4 worm cellular contexts compared by ENCODE assay signal in genomic region chrIV:5548843-5549242, ce11.
TF ChIP-seq lines count a peak whose summit lies in the region.

No protein-coding gene starts in this region.

TF ChIP-seq in whole organism, L1 larva, 84 proteins besides CTCF, POLR2A, EP300 and RAD21 (continued from another document and continues in another):
- TF ChIP-seq mef-2 (tag; optimal IDR thresholded peaks at IDR 0.05; lab: Kevin White, UChicago) (no peak), skn-1 (tag; optimal IDR thresholded peaks at IDR 0.05; lab: Kevin White, UChicago) (peak; percentile 54), nhr-12 (tag; optimal IDR thresholded peaks at IDR 0.05; lab: Kevin White, UChicago) (no peak), sptf-1 (tag; optimal IDR thresholded peaks at IDR 0.05; lab: Kevin White, UChicago) (no peak), pax-3 (tag; optimal IDR thresholded peaks at IDR 0.05; lab: Kevin White, UChicago) (no peak), jun-1 (tag; optimal IDR thresholded peaks at IDR 0.05; lab: Kevin White, UChicago) (no peak), sup-37 (GFP tag; optimal IDR thresholded peaks at IDR 0.05; lab: Kevin White, UChicago) (no peak), fos-1 (tag; optimal IDR thresholded peaks at IDR 0.05; lab: Kevin White, UChicago) (no peak), pqm-1 (tag; optimal IDR thresholded peaks at IDR 0.05; lab: Kevin White, UChicago) (no peak), C34B4.2 (tag; optimal IDR thresholded peaks at IDR 0.05; lab: Kevin White, UChicago) (no peak), nhr-76 (tag; optimal IDR thresholded peaks at IDR 0.05; lab: Kevin White, UChicago) (no peak), aly-2 (tag; optimal IDR thresholded peaks at IDR 0.05; lab: Kevin White, UChicago) (no peak), ceh-82 (tag; optimal IDR thresholded peaks at IDR 0.05; lab: Kevin White, UChicago) (no peak), ets-5 (GFP tag; IDR thresholded peaks at IDR 0.05; lab: Robert Waterston, UW) (no peak), aha-1 (tag; optimal IDR thresholded peaks at IDR 0.05; lab: Kevin White, UChicago) (no peak), nhr-84 (tag; optimal IDR thresholded peaks at IDR 0.05; lab: Kevin White, UChicago) (no peak), F16B12.6 (tag; optimal IDR thresholded peaks at IDR 0.05; lab: Kevin White, UChicago) (no peak), elt-2 (tag; optimal IDR thresholded peaks at IDR 0.05; lab: Kevin White, UChicago) (no peak), snu-23 (GFP tag; optimal IDR thresholded peaks at IDR 0.05; lab: Kevin White, UChicago) (peak; percentile 49), mab-9 (GFP tag; IDR thresholded peaks at IDR 0.05; lab: Robert Waterston, UW) (no peak), C16A3.4 (tag; optimal IDR thresholded peaks at IDR 0.05; lab: Kevin White, UChicago) (peak; percentile 29), hlh-4 (tag; optimal IDR thresholded peaks at IDR 0.05; lab: Kevin White, UChicago) (no peak), lir-3 (tag; optimal IDR thresholded peaks at IDR 0.05; lab: Kevin White, UChicago; ENCODE audit: poor library complexity) (peak; percentile 65), fkh-4 (tag; optimal IDR thresholded peaks at IDR 0.05; lab: Kevin White, UChicago; ENCODE audit: borderline replicate concordance) (no peak), mdl-1 (tag; optimal IDR thresholded peaks at IDR 0.05; lab: Kevin White, UChicago) (peak in 1 of 2 experiments; percentile 54), dsc-1 (tag; optimal IDR thresholded peaks at IDR 0.05; lab: Kevin White, UChicago) (peak; percentile 46), nhr-85 (tag; lab: Kevin White, UChicago) (peak; percentile 20), hlh-17 (GFP tag; optimal IDR thresholded peaks at IDR 0.05; lab: Kevin White, UChicago; ENCODE audit: borderline replicate concordance) (no peak), nhr-20 (tag; optimal IDR thresholded peaks at IDR 0.05; lab: Kevin White, UChicago) (peak; percentile 8), mep-1 (tag; optimal IDR thresholded peaks at IDR 0.05; lab: Kevin White, UChicago) (peak; percentile 69), unc-62 (GFP tag; optimal IDR thresholded peaks at IDR 0.05; lab: Kevin White, UChicago) (no peak), nhr-77 (tag; optimal IDR thresholded peaks at IDR 0.05; lab: Kevin White, UChicago) (no peak), irx-1 (tag; optimal IDR thresholded peaks at IDR 0.05; lab: Kevin White, UChicago) (no peak), lin-13 (GFP tag; optimal IDR thresholded peaks at IDR 0.05; lab: Kevin White, UChicago) (peak; percentile 6)

TF ChIP-seq in whole organism, L2 larva, 48 proteins besides CTCF, POLR2A, EP300 and RAD21 (continued from another document):
- TF ChIP-seq Y55F3AM.14 (GFP tag; optimal IDR thresholded peaks at IDR 0.05; lab: Kevin White, UChicago) (no peak), sma-3 (GFP tag; optimal IDR thresholded peaks at IDR 0.05; lab: Kevin White, UChicago) (no peak), skn-1 (tag; optimal IDR thresholded peaks at IDR 0.05; lab: Kevin White, UChicago) (no peak), elt-3 (tag; optimal IDR thresholded peaks at IDR 0.05; lab: Kevin White, UChicago) (no peak), dmd-4 (tag; optimal IDR thresholded peaks at IDR 0.05; lab: Kevin White, UChicago) (no peak), ztf-11 (tag; optimal IDR thresholded peaks at IDR 0.05; lab: Kevin White, UChicago) (no peak), nhr-25 (tag; optimal IDR thresholded peaks at IDR 0.05; lab: Kevin White, UChicago) (no peak), nhr-237 (tag; optimal IDR thresholded peaks at IDR 0.05; lab: Kevin White, UChicago) (no peak), aly-2 (tag; optimal IDR thresholded peaks at IDR 0.05; lab: Kevin White, UChicago) (no peak), gmeb-1 (tag; optimal IDR thresholded peaks at IDR 0.05; lab: Kevin White, UChicago) (peak; percentile 10), unc-62 (GFP tag; optimal IDR thresholded peaks at IDR 0.05; lab: Kevin White, UChicago) (no peak), fos-1 (tag; optimal IDR thresholded peaks at IDR 0.05; lab: Kevin White, UChicago) (peak; percentile 77), ama-1 (optimal IDR thresholded peaks at IDR 0.05; lab: Kevin White, UChicago) (no peak), ceh-82 (tag; optimal IDR thresholded peaks at IDR 0.05; lab: Kevin White, UChicago) (no peak), R02D3.7 (tag; optimal IDR thresholded peaks at IDR 0.05; lab: Kevin White, UChicago) (no peak), nhr-21 (tag; optimal IDR thresholded peaks at IDR 0.05; lab: Kevin White, UChicago) (peak; percentile 5), peb-1 (tag; optimal IDR thresholded peaks at IDR 0.05; lab: Kevin White, UChicago) (no peak), crh-2 (tag; optimal IDR thresholded peaks at IDR 0.05; lab: Kevin White, UChicago) (peak; percentile 4), alr-1 (tag; optimal IDR thresholded peaks at IDR 0.05; lab: Kevin White, UChicago) (no peak), lin-39 (tag; optimal IDR thresholded peaks at IDR 0.05; lab: Kevin White, UChicago) (no peak), ztf-1 (GFP tag; conservative IDR thresholded peaks at IDR 0.05; lab: Robert Waterston, UW) (no peak), ztf-4 (tag; optimal IDR thresholded peaks at IDR 0.05; lab: Kevin White, UChicago) (peak; percentile 9), nhr-10 (tag; optimal IDR thresholded peaks at IDR 0.05; lab: Kevin White, UChicago) (no peak), C34F6.9 (tag; optimal IDR thresholded peaks at IDR 0.05; lab: Kevin White, UChicago) (peak; percentile 81), elt-1 (tag; optimal IDR thresholded peaks at IDR 0.05; lab: Kevin White, UChicago) (no peak), nhr-11 (tag; optimal IDR thresholded peaks at IDR 0.05; lab: Kevin White, UChicago) (no peak), sem-4 (tag; optimal IDR thresholded peaks at IDR 0.05; lab: Kevin White, UChicago) (no peak), ZK546.5 (tag; optimal IDR thresholded peaks at IDR 0.05; lab: Kevin White, UChicago) (no peak), lsy-2 (tag; optimal IDR thresholded peaks at IDR 0.05; lab: Kevin White, UChicago) (peak in 1 of 2 experiments; percentile 56), nhr-77 (tag; optimal IDR thresholded peaks at IDR 0.05; lab: Kevin White, UChicago) (no peak), lin-11 (tag; optimal IDR thresholded peaks at IDR 0.05; lab: Kevin White, UChicago) (no peak), blmp-1 (tag; optimal IDR thresholded peaks at IDR 0.05; lab: Kevin White, UChicago; ENCODE audit: insufficient read depth) (peak; percentile 22), nhr-129 (tag; optimal IDR thresholded peaks at IDR 0.05; lab: Kevin White, UChicago) (peak; percentile 62), nhr-23 (tag; optimal IDR thresholded peaks at IDR 0.05; lab: Kevin White, UChicago) (no peak), mdl-1 (tag; optimal IDR thresholded peaks at IDR 0.05; lab: Kevin White, UChicago) (no peak)

TF ChIP-seq in whole organism, L3 larva, 47 proteins besides CTCF, POLR2A, EP300 and RAD21 (continued from another document):
- TF ChIP-seq sea-2 (GFP tag; optimal IDR thresholded peaks at IDR 0.05; lab: Kevin White, UChicago) (no peak), lsy-12 (tag; optimal IDR thresholded peaks at IDR 0.05; lab: Kevin White, UChicago) (no peak), daf-12 (tag; optimal IDR thresholded peaks at IDR 0.05; lab: Kevin White, UChicago) (no peak), nhr-77 (tag; optimal IDR thresholded peaks at IDR 0.05; lab: Kevin White, UChicago) (no peak), lin-39 (tag; optimal IDR thresholded peaks at IDR 0.05; lab: Kevin White, UChicago) (peak; percentile 23), skn-1 (tag; optimal IDR thresholded peaks at IDR 0.05; lab: Kevin White, UChicago) (no peak), tbx-2 (tag; optimal IDR thresholded peaks at IDR 0.05; lab: Kevin White, UChicago) (no peak), nhr-28 (tag; optimal IDR thresholded peaks at IDR 0.05; lab: Kevin White, UChicago) (no peak), ztf-4 (tag; optimal IDR thresholded peaks at IDR 0.05; lab: Kevin White, UChicago) (no peak), nhr-25 (tag; optimal IDR thresholded peaks at IDR 0.05; lab: Kevin White, UChicago) (peak; percentile 62), nhr-237 (tag; optimal IDR thresholded peaks at IDR 0.05; lab: Kevin White, UChicago) (no peak), mml-1 (tag; optimal IDR thresholded peaks at IDR 0.05; lab: Kevin White, UChicago) (no peak), nhr-43 (tag; optimal IDR thresholded peaks at IDR 0.05; lab: Kevin White, UChicago; ENCODE audit: poor library complexity, severe bottlenecking) (no peak), nhr-11 (tag; optimal IDR thresholded peaks at IDR 0.05; lab: Kevin White, UChicago) (no peak), egl-5 (tag; optimal IDR thresholded peaks at IDR 0.05; lab: Kevin White, UChicago) (peak; percentile 61), zag-1 (tag; optimal IDR thresholded peaks at IDR 0.05; lab: Kevin White, UChicago) (no peak), ceh-28 (tag; optimal IDR thresholded peaks at IDR 0.05; lab: Kevin White, UChicago) (no peak), elt-1 (tag; optimal IDR thresholded peaks at IDR 0.05; lab: Kevin White, UChicago) (no peak), fkh-2 (tag; optimal IDR thresholded peaks at IDR 0.05; lab: Kevin White, UChicago) (no peak), ceh-16 (tag; optimal IDR thresholded peaks at IDR 0.05; lab: Kevin White, UChicago) (no peak), ceh-82 (tag; optimal IDR thresholded peaks at IDR 0.05; lab: Kevin White, UChicago) (no peak), nhr-67 (tag; optimal IDR thresholded peaks at IDR 0.05; lab: Kevin White, UChicago) (no peak), pqm-1 (tag; optimal IDR thresholded peaks at IDR 0.05; lab: Kevin White, UChicago) (peak; percentile 8), egl-27 (tag; optimal IDR thresholded peaks at IDR 0.05; lab: Kevin White, UChicago) (no peak), jun-1 (tag; optimal IDR thresholded peaks at IDR 0.05; lab: Kevin White, UChicago) (peak; percentile 0), snpc-4 (tag; optimal IDR thresholded peaks at IDR 0.05; lab: Kevin White, UChicago) (peak; percentile 38), elt-2 (tag; optimal IDR thresholded peaks at IDR 0.05; lab: Kevin White, UChicago) (peak; percentile 4), elt-3 (tag; optimal IDR thresholded peaks at IDR 0.05; lab: Kevin White, UChicago) (no peak), ztf-11 (tag; optimal IDR thresholded peaks at IDR 0.05; lab: Kevin White, UChicago) (no peak), fos-1 (tag; optimal IDR thresholded peaks at IDR 0.05; lab: Kevin White, UChicago) (no peak), aly-2 (tag; optimal IDR thresholded peaks at IDR 0.05; lab: Kevin White, UChicago) (no peak), mdl-1 (tag; optimal IDR thresholded peaks at IDR 0.05; lab: Kevin White, UChicago) (no peak), unc-39 (tag; optimal IDR thresholded peaks at IDR 0.05; lab: Kevin White, UChicago) (no peak)
TF ChIP-seq in whole organism, L3 larva: peak in this region for 12.

TF ChIP-seq in whole organism, L4 larva, 104 proteins besides CTCF, POLR2A, EP300 and RAD21 (continued from another document and continues in another):
- TF ChIP-seq nhr-10 (tag; optimal IDR thresholded peaks at IDR 0.05; lab: Kevin White, UChicago) (no peak), ZK337.2 (GFP tag; IDR thresholded peaks at IDR 0.05; lab: Robert Waterston, UW) (no peak), F49E8.2 (tag; optimal IDR thresholded peaks at IDR 0.05; lab: Kevin White, UChicago; ENCODE audit: borderline replicate concordance) (no peak), hlh-30 (tag; optimal IDR thresholded peaks at IDR 0.05; lab: Kevin White, UChicago; ENCODE audit: insufficient read depth) (peak; percentile 78), ZK546.5 (tag; optimal IDR thresholded peaks at IDR 0.05; lab: Kevin White, UChicago) (no peak), madf-9 (GFP tag; conservative IDR thresholded peaks at IDR 0.05; lab: Robert Waterston, UW) (no peak), attf-4 (tag; optimal IDR thresholded peaks at IDR 0.05; lab: Kevin White, UChicago) (no peak), nhr-11 (tag; optimal IDR thresholded peaks at IDR 0.05; lab: Kevin White, UChicago) (peak; percentile 16), hif-1 (tag; optimal IDR thresholded peaks at IDR 0.05; lab: Kevin White, UChicago) (peak in 1 of 2 experiments; percentile 68), nhr-237 (tag; optimal IDR thresholded peaks at IDR 0.05; lab: Kevin White, UChicago) (no peak), madf-5 (GFP tag; IDR thresholded peaks at IDR 0.05; lab: Robert Waterston, UW) (no peak), unc-62 (GFP tag; optimal IDR thresholded peaks at IDR 0.05 in 1 of 2; lab: Kevin White, UChicago) (no peak), unc-62 (tag; optimal IDR thresholded peaks at IDR 0.05; lab: Kevin White, UChicago) (no peak), duxl-1 (tag; optimal IDR thresholded peaks at IDR 0.05; lab: Kevin White, UChicago; ENCODE audit: poor library complexity) (no peak), ama-1 (optimal IDR thresholded peaks at IDR 0.05; lab: Kevin White, UChicago) (no peak), ceh-82 (tag; optimal IDR thresholded peaks at IDR 0.05; lab: Kevin White, UChicago) (no peak), unc-130 (GFP tag; optimal IDR thresholded peaks at IDR 0.05; lab: Kevin White, UChicago) (no peak), snpc-4 (tag; optimal IDR thresholded peaks at IDR 0.05; lab: Kevin White, UChicago) (no peak), nhr-76 (tag; optimal IDR thresholded peaks at IDR 0.05; lab: Kevin White, UChicago) (no peak), dmd-9 (GFP tag; IDR thresholded peaks at IDR 0.05; lab: Robert Waterston, UW) (no peak), vab-7 (GFP tag; IDR thresholded peaks at IDR 0.05; lab: Robert Waterston, UW) (no peak), lir-3 (tag; optimal IDR thresholded peaks at IDR 0.05; lab: Kevin White, UChicago) (no peak), R02D3.7 (tag; optimal IDR thresholded peaks at IDR 0.05; lab: Kevin White, UChicago) (no peak), saeg-2 (GFP tag; IDR thresholded peaks at IDR 0.05; lab: Robert Waterston, UW) (no peak), lin-29 (GFP tag; IDR thresholded peaks at IDR 0.05; lab: Robert Waterston, UW) (no peak), set-16 (GFP tag; IDR thresholded peaks at IDR 0.05; lab: Robert Waterston, UW) (no peak), daf-12 (tag; optimal IDR thresholded peaks at IDR 0.05; lab: Kevin White, UChicago) (no peak), pqm-1 (tag; optimal IDR thresholded peaks at IDR 0.05; lab: Kevin White, UChicago) (peak; percentile 47), mdt-29 (GFP tag; IDR thresholded peaks at IDR 0.05; lab: Robert Waterston, UW) (no peak), zip-11 (GFP tag; IDR thresholded peaks at IDR 0.05; lab: Robert Waterston, UW) (no peak), gei-8 (GFP tag; optimal IDR thresholded peaks at IDR 0.05; lab: Kevin White, UChicago) (no peak), T26A8.4 (GFP tag; IDR thresholded peaks at IDR 0.05; lab: Robert Waterston, UW) (peak; percentile 38; the same call in 1 of the 2 replicates), jun-1 (tag; optimal IDR thresholded peaks at IDR 0.05; lab: Kevin White, UChicago) (no peak), aly-2 (tag; optimal IDR thresholded peaks at IDR 0.05; lab: Kevin White, UChicago) (no peak), ztf-7 (tag; optimal IDR thresholded peaks at IDR 0.05; lab: Kevin White, UChicago) (no peak), tra-1 (GFP tag; IDR thresholded peaks at IDR 0.05; lab: Robert Waterston, UW) (peak; percentile 45; the same call in 1 of the 2 replicates), F37D6.2 (tag; optimal IDR thresholded peaks at IDR 0.05; lab: Kevin White, UChicago) (no peak), mdl-1 (tag; optimal IDR thresholded peaks at IDR 0.05; lab: Kevin White, UChicago) (peak in 1 of 2 experiments; percentile 85), hmg-1.1 (GFP tag; IDR thresholded peaks at IDR 0.05; lab: Robert Waterston, UW) (peak; percentile 33; the same call in 1 of the 2 replicates), hlh-11 (tag; optimal IDR thresholded peaks at IDR 0.05; lab: Kevin White, UChicago) (peak; percentile 82), rbr-2 (tag; optimal IDR thresholded peaks at IDR 0.05; lab: Kevin White, UChicago) (peak; percentile 50), skn-1 (tag; optimal IDR thresholded peaks at IDR 0.05; lab: Kevin White, UChicago) (no peak), arid-1 (GFP tag; conservative IDR thresholded peaks at IDR 0.05; lab: Robert Waterston, UW) (no peak), ces-1 (GFP tag; optimal IDR thresholded peaks at IDR 0.05; lab: Kevin White, UChicago) (no peak), sdz-12 (GFP tag; optimal IDR thresholded peaks at IDR 0.05; lab: Kevin White, UChicago) (no peak), zip-2 (tag; optimal IDR thresholded peaks at IDR 0.05; lab: Kevin White, UChicago) (no peak), ceh-32 (tag; optimal IDR thresholded peaks at IDR 0.05; lab: Kevin White, UChicago; ENCODE audit: poor library complexity) (no peak), dmd-8 (GFP tag; IDR thresholded peaks at IDR 0.05; lab: Robert Waterston, UW) (no peak), lin-1 (GFP tag; IDR thresholded peaks at IDR 0.05; lab: Robert Waterston, UW) (no peak), lin-39 (tag; optimal IDR thresholded peaks at IDR 0.05; lab: Kevin White, UChicago) (no peak), mxl-3 (GFP tag; optimal IDR thresholded peaks at IDR 0.05; lab: Kevin White, UChicago) (peak; percentile 90)
